Worm (Caenorhabditis elegans) whole organism, L2 larva: ENCODE measurements around the gene F19D8.2.

Source experiments
- C34F6.9 ChIP-seq: fragments of 150-350 bp; optimal IDR thresholded peaks from 2 replicates; lab custom pipeline; 2014; ENCODE audit warnings: missing biosample characterization, missing genetic modification characterization
- ama-1 ChIP-seq: fragments of 150-350 bp; optimal IDR thresholded peaks from 2 replicates; lab custom pipeline; 2018; ENCODE audit warnings: inconsistent platforms
- elt-1 ChIP-seq: fragments of 150-350 bp; optimal IDR thresholded peaks from 2 replicates; lab custom pipeline; 2014; ENCODE audit warnings: missing biosample characterization, missing genetic modification characterization
- elt-3 ChIP-seq: sonication (generic microtip); optimal IDR thresholded peaks from 2 replicates; lab custom pipeline; 2017; ENCODE audit warnings: missing biosample characterization, missing genetic modification characterization
- lin-11 ChIP-seq: fragments of 150-350 bp; sonication (generic microtip); optimal IDR thresholded peaks from 2 replicates; lab custom pipeline; 2014; ENCODE audit warnings: missing biosample characterization, missing genetic modification characterization, inconsistent platforms, mixed read lengths
- lin-13 ChIP-seq: fragments of 150-350 bp; optimal IDR thresholded peaks from 2 replicates; lab custom pipeline; 2014; ENCODE audit warnings: missing biosample characterization, missing genetic modification reagents, missing genetic modification characterization
- nhr-21 ChIP-seq: fragments of 150-350 bp; optimal IDR thresholded peaks from 2 replicates; lab custom pipeline; 2014; ENCODE audit warnings: missing biosample characterization, missing genetic modification characterization
- nhr-77 ChIP-seq: fragments of 150-350 bp; optimal IDR thresholded peaks from 2 replicates; lab custom pipeline; 2014; ENCODE audit warnings: missing biosample characterization, missing genetic modification characterization
- snpc-4 ChIP-seq: fragments of 150-350 bp; optimal IDR thresholded peaks from 2 replicates; lab custom pipeline; 2014; ENCODE audit warnings: missing biosample characterization, missing genetic modification characterization
- ztf-11 ChIP-seq: sonication (generic microtip); optimal IDR thresholded peaks from 2 replicates; lab custom pipeline; 2017; ENCODE audit warnings: missing biosample characterization, missing genetic modification characterization

ce11 chrX:13803246-13803645 is 31.0 kb upstream of the F19D8.2 start:
- TF ChIP-seq nhr-21: no peak
- TF ChIP-seq elt-3 (tag; lab: Kevin White, UChicago): no peak
- no peak for TF ChIP-seq C34F6.9
- no peak for TF ChIP-seq snpc-4 (tag; lab: Kevin White, UChicago)
- TF ChIP-seq lin-11 (tag; lab: Kevin White, UChicago): no peak
- no peak for TF ChIP-seq ama-1
- TF ChIP-seq elt-1 (tag; lab: Kevin White, UChicago): no peak
- TF ChIP-seq ztf-11 (tag; lab: Kevin White, UChicago): no peak
- no peak for TF ChIP-seq nhr-77 (tag; lab: Kevin White, UChicago)
- TF ChIP-seq lin-13 (GFP tag; lab: Kevin White, UChicago): no peak
